Worm (Caenorhabditis elegans): ENCODE data around the gene spig-1.
"Not testable (repeated sequence)": the region's sequence is repeated elsewhere in the genome, so short reads cannot be mapped to it uniquely, and the experiment has no call there.

Gene spig-1

DNA sequence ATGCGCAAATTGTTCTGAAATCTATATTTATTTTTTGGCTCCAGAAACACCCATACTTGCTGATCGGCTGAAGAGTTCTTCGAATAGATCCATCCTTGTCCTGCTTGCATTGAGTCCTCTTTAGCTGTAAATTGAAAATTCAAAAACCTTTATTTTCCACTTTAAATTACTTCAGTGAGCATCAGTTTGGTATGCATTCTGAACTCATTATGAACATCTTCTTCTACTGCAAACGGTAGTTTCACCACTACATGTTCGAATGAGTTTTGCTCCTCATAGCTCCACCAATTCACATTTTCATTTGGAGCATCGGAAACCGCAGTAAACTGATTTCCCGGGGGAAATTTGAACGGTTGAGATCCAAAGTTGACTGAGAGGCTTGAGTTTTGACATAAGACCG is 1.4 kb upstream of the spig-1 start:
- no peak for TF ChIP-seq gmeb-2 (tag; optimal IDR thresholded peaks at IDR 0.05)
- no peak for TF ChIP-seq dmd-4 (tag; optimal IDR thresholded peaks at IDR 0.05; ENCODE audit: borderline replicate concordance)
- TF ChIP-seq nhr-11 (tag; optimal IDR thresholded peaks at IDR 0.05): no peak
- TF ChIP-seq ref-2 (tag; optimal IDR thresholded peaks at IDR 0.05): no peak
- no peak for TF ChIP-seq sdc-2 (tag; optimal IDR thresholded peaks at IDR 0.05)
- TF ChIP-seq tbx-7 (tag; optimal IDR thresholded peaks at IDR 0.05): no peak
- no peak for TF ChIP-seq T23F11.4 (GFP tag; optimal IDR thresholded peaks at IDR 0.05)
- TF ChIP-seq pros-1 (tag; optimal IDR thresholded peaks at IDR 0.05): no peak
- TF ChIP-seq tbx-2 (tag; optimal IDR thresholded peaks at IDR 0.05): no peak
- no peak for TF ChIP-seq ceh-6 (GFP tag; optimal IDR thresholded peaks at IDR 0.05)
- no peak for TF ChIP-seq ceh-18 (tag; optimal IDR thresholded peaks at IDR 0.05)

DNA sequence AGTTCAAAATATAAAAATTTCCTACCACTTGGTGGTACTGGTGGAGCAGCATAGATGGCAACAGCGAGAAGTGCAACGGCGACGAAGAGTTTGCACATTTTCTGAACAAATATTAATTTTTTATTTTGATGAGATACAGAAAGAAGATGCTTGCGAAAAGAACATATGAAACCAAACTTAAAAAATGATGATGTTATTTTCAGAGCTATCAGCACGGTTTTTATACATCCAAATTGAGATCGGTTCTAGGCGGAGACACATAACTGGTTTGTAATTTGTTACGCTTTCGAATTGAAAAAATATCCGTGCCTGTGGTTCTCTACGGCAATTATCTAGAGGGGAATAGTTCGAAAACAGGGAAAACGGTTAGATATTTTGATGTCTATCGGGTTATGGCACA is 1.6 kb downstream of the spig-1 start, which contains the start of gene txt-17:
Gene txt-17, minus strand, starts transcription at position 101 of the 400 bp plus-strand sequence.
- TF ChIP-seq zip-5 (tag; optimal IDR thresholded peaks at IDR 0.05) (no peak), hlh-6 (tag; optimal IDR thresholded peaks at IDR 0.05) (no peak), C38D4.7 (GFP tag; optimal IDR thresholded peaks at IDR 0.05) (no peak), pha-4 (tag; optimal IDR thresholded peaks at IDR 0.05) (no peak)

DNA sequence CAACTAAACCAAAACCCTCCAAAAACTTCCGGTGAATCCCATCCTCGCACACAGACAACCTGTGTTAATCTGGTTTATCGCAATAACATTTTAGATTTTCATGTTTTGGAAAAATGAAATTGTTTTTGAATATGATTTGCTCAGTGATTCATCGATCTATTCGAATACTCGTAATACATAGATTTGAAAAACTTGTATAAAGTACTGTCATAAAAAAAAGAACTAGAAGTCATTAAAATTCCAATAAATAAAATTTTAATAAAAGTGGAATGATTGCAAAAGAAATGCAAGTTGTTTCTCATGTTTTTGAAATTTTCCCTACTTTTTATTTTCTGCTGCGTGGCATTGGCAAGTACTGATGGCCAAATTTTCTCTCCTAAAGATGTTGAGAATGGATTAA is 3.1 kb downstream of the spig-1 start, which contains the start of gene spig-8:
Gene spig-8, plus strand, starts transcription at position 301 of the 400 bp plus-strand sequence.
- TF ChIP-seq ceh-9 (tag; optimal IDR thresholded peaks at IDR 0.05) (no peak), pha-2 (tag; optimal IDR thresholded peaks at IDR 0.05) (no peak), sox-2 (GFP tag; IDR thresholded peaks at IDR 0.05) (no peak), ceh-2 (tag; optimal IDR thresholded peaks at IDR 0.05) (no peak), dmd-4 (tag; optimal IDR thresholded peaks at IDR 0.05; ENCODE audit: borderline replicate concordance) (no peak), hlh-13 (GFP tag; optimal IDR thresholded peaks at IDR 0.05) (no peak), hlh-30 (tag; optimal IDR thresholded peaks at IDR 0.05; ENCODE audit: insufficient read depth) (no peak), unc-55 (GFP tag; optimal IDR thresholded peaks at IDR 0.05) (no peak), F13H6.1 (tag; optimal IDR thresholded peaks at IDR 0.05) (no peak), fkh-10 (GFP tag; optimal IDR thresholded peaks at IDR 0.05) (no peak), hlh-8 (tag; optimal IDR thresholded peaks at IDR 0.05) (no peak), ceh-48 (tag; optimal IDR thresholded peaks at IDR 0.05) (no peak), T23F11.4 (GFP tag; optimal IDR thresholded peaks at IDR 0.05) (no peak)

DNA sequence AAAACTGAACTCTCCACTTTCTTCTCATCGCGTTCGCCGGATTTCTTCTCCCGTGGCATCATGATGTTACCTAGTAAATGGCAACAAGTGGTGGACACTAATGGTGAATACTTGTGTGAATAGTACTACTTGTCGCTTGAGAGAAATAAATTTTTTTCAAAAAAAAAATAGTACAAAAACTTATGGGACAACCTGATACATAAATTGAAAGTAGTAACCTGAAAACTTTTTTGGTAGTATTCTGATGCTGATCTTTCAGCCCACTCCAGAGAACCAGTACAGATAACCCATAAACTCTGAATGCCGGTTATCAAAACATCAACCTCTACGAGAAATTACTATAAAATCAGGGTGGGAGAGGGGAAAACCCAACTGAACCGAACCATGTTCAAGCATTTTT is 6.3 kb downstream of the spig-1 start, which contains the start of gene Y57E12AL.2:
Gene Y57E12AL.2, plus strand, starts transcription at position 301 of the 400 bp plus-strand sequence.
- not testable (repeated sequence) for TF ChIP-seq rnt-1, pros-1, ceh-18 (tag; optimal IDR thresholded peaks at IDR 0.05)

DNA sequence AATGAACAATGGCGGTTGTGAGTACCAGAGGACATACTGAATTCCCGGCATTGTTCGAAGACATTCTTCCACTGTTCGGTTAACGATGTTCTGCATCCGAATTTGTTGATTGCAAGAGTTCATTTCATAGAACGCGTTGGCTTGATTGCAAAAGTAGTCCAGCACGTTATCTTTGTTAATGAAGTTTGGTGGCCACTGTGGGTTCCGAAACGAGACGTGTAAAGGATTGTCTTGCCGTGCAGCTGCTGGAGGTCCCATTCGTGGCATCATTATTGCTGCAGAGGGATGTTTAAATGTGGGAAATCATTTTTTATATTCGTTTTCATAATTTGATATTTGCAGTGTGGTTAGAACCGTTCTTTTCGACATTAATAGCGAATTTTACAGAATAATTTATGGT is 7.8 kb downstream of the spig-1 start, which contains the start of gene mdt-6:
Gene mdt-6, minus strand, starts transcription at position 275 of the 400 bp plus-strand sequence.
- TF ChIP-seq ceh-2 (tag; optimal IDR thresholded peaks at IDR 0.05) (no peak), ceh-24 (tag; optimal IDR thresholded peaks at IDR 0.05) (no peak), npax-4 (tag; optimal IDR thresholded peaks at IDR 0.05) (no peak), tbx-7 (tag; optimal IDR thresholded peaks at IDR 0.05) (no peak), nhr-232 (tag; optimal IDR thresholded peaks at IDR 0.05) (no peak), pha-2 (tag; optimal IDR thresholded peaks at IDR 0.05) (no peak), F13H6.1 (tag; optimal IDR thresholded peaks at IDR 0.05) (no peak), mec-3 (tag; optimal IDR thresholded peaks at IDR 0.05; ENCODE audit: borderline replicate concordance) (no peak), unc-3 (GFP tag; conservative IDR thresholded peaks at IDR 0.05) (no peak), unc-3 (tag; optimal IDR thresholded peaks at IDR 0.05) (no peak), rnt-1 (tag; optimal IDR thresholded peaks at IDR 0.05) (no peak)

All from whole organism, late embryonic.